Fruit fly (Drosophila melanogaster) whole organism, wandering third instar larva: ENCODE data around the gene Pif1A.

ENCODE experiments used
- Abd-B ChIP-seq: fragments of >200 bp; optimal IDR thresholded peaks from 2 replicates; lab custom pipeline; 2017; ENCODE audit warnings: missing biosample characterization, missing genetic modification characterization
- CG32264 ChIP-seq: fragments of 200-800 bp; sonication (Bioruptor generic); optimal IDR thresholded peaks from 2 replicates; lab custom pipeline; 2016; ENCODE audit warnings: missing biosample characterization, missing genetic modification characterization
- CrebA ChIP-seq: fragments of 200-800 bp; sonication (Bioruptor generic); optimal IDR thresholded peaks from 2 replicates; lab custom pipeline; 2016; ENCODE audit warnings: missing biosample characterization, mild to moderate bottlenecking, missing genetic modification characterization, borderline replicate concordance
- Dfd ChIP-seq: fragments of >200 bp; optimal IDR thresholded peaks from 2 replicates; lab custom pipeline; 2017; ENCODE audit warnings: missing biosample characterization, missing genetic modification characterization
- Dif ChIP-seq: fragments of 200-275, 200-300 bp; sonication (Bioruptor generic); optimal IDR thresholded peaks from 2 replicates; lab custom pipeline; 2018; ENCODE audit warnings: missing biosample characterization, missing genetic modification characterization; ENCODE audit not compliant: partially characterized antibody
- GATAd ChIP-seq: sonication (Bioruptor generic); optimal IDR thresholded peaks from 2 replicates; lab custom pipeline; 2016; ENCODE audit warnings: missing biosample characterization, missing genetic modification characterization
- HLH106 ChIP-seq: fragments of 200-800 bp; optimal IDR thresholded peaks from 3 replicates; lab custom pipeline; 2019; ENCODE audit warnings: missing biosample characterization, mild to moderate bottlenecking, missing genetic modification characterization, moderate library complexity
- Hr78 ChIP-seq: fragments of >200 bp; optimal IDR thresholded peaks from 2 replicates; lab custom pipeline; 2017; ENCODE audit warnings: missing biosample characterization, missing genetic modification characterization
- Hr83 ChIP-seq: fragments of 200-300 bp; sonication (Bioruptor generic); optimal IDR thresholded peaks from 2 replicates; lab custom pipeline; 2016; ENCODE audit warnings: missing biosample characterization, mild to moderate bottlenecking, missing genetic modification characterization, moderate library complexity; ENCODE audit not compliant: poor library complexity, severe bottlenecking
- Jra ChIP-seq: sonication (Bioruptor generic); optimal IDR thresholded peaks from 2 replicates; lab custom pipeline; 2016; ENCODE audit warnings: missing biosample characterization, missing genetic modification characterization
- Mio ChIP-seq: sonication (Bioruptor generic); optimal IDR thresholded peaks from 2 replicates; lab custom pipeline; 2016; ENCODE audit warnings: missing biosample characterization, missing genetic modification characterization
- Myc ChIP-seq: fragments of >200 bp; optimal IDR thresholded peaks from 2 replicates; lab custom pipeline; 2017
- N ChIP-seq: fragments of >200 bp; optimal IDR thresholded peaks from 2 replicates; lab custom pipeline; 2018; ENCODE audit warnings: missing biosample characterization, missing external identifiers, missing genetic modification characterization
- OdsH ChIP-seq: fragments of 200-800 bp; sonication (Bioruptor generic); optimal IDR thresholded peaks from 2 replicates; lab custom pipeline; 2016; ENCODE audit warnings: missing biosample characterization, mild to moderate bottlenecking, missing genetic modification characterization
- Rel ChIP-seq, 2 experiments: fragments of 200-800 bp; sonication (Bioruptor generic) in 1 of 2; optimal IDR thresholded peaks; 2 replicates in 1 of 2; 3 replicates in 1 of 2; lab custom pipeline; 2016 to 2019; ENCODE audit warnings: mild to moderate bottlenecking in 2 of 2, missing biosample characterization in 2 of 2, missing genetic modification characterization in 2 of 2, moderate library complexity in 1 of 2
- Vsx2 ChIP-seq: fragments of 200-300, 225-300 bp; sonication (Bioruptor generic); optimal IDR thresholded peaks from 2 replicates; lab custom pipeline; 2018; ENCODE audit warnings: missing biosample characterization, missing genetic modification characterization; ENCODE audit not compliant: partially characterized antibody
- br ChIP-seq: fragments of 200-800 bp; sonication (Bioruptor generic); optimal IDR thresholded peaks from 2 replicates; lab custom pipeline; 2016; ENCODE audit warnings: missing biosample characterization, missing genetic modification characterization
- brk ChIP-seq: fragments of 200-800 bp; sonication (Bioruptor generic); optimal IDR thresholded peaks from 2 replicates; lab custom pipeline; 2016; ENCODE audit warnings: missing biosample characterization, mild to moderate bottlenecking, missing genetic modification characterization
- dl ChIP-seq, 2 experiments: fragments of 175-275, 200-275 bp in 1 of 2; fragments of 200-275 bp in 1 of 2; sonication (Bioruptor generic); optimal IDR thresholded peaks; lab custom pipeline; 2018; ENCODE audit warnings: mild to moderate bottlenecking in 2 of 2, missing biosample characterization in 2 of 2, missing genetic modification characterization in 2 of 2, moderate library complexity in 2 of 2; ENCODE audit not compliant: partially characterized antibody in 2 of 2, insufficient read depth in 1 of 2
- dsf ChIP-seq: sonication (Bioruptor generic); optimal IDR thresholded peaks from 2 replicates; lab custom pipeline; 2016; ENCODE audit warnings: missing biosample characterization, missing genetic modification characterization, borderline replicate concordance
- ey ChIP-seq: fragments of 200-800 bp; sonication (Bioruptor generic); optimal IDR thresholded peaks from 2 replicates; lab custom pipeline; 2016; ENCODE audit warnings: missing biosample characterization, missing genetic modification characterization
- foxo ChIP-seq, 2 experiments: fragments of 200-800 bp; sonication (Bioruptor generic); optimal IDR thresholded peaks; 2 replicates in 1 of 2; 3 replicates in 1 of 2; lab custom pipeline; 2016 to 2017; ENCODE audit warnings: missing biosample characterization in 2 of 2, missing genetic modification characterization in 2 of 2
- fru ChIP-seq: fragments of 200-800 bp; sonication (Bioruptor generic); optimal IDR thresholded peaks from 3 replicates; lab custom pipeline; 2016; ENCODE audit warnings: missing biosample characterization, mild to moderate bottlenecking, missing genetic modification characterization
- jim ChIP-seq: fragments of 175-275, 200-325 bp; sonication (Bioruptor generic); optimal IDR thresholded peaks from 2 replicates; lab custom pipeline; 2016; ENCODE audit warnings: missing biosample characterization, mild to moderate bottlenecking, missing genetic modification characterization
- pan ChIP-seq: fragments of >200 bp; optimal IDR thresholded peaks from 2 replicates; lab custom pipeline; 2017
- psq ChIP-seq: fragments of 200-800 bp; sonication (Bioruptor generic); optimal IDR thresholded peaks from 3 replicates; lab custom pipeline; 2017; ENCODE audit warnings: missing biosample characterization, mild to moderate bottlenecking, missing genetic modification characterization, moderate library complexity
- rgr ChIP-seq: fragments of 200-800 bp; sonication (Bioruptor generic); optimal IDR thresholded peaks from 3 replicates; lab custom pipeline; 2016; ENCODE audit warnings: missing biosample characterization, mild to moderate bottlenecking, missing genetic modification characterization
- sv ChIP-seq: fragments of 200-800 bp; sonication (Bioruptor generic); optimal IDR thresholded peaks from 3 replicates; lab custom pipeline; 2016; ENCODE audit warnings: missing biosample characterization, missing genetic modification characterization
- usp ChIP-seq: fragments of >200 bp; optimal IDR thresholded peaks from 2 replicates; lab custom pipeline; 2017; ENCODE audit warnings: missing biosample characterization, missing genetic modification characterization
- woc ChIP-seq: sonication (Bioruptor generic); optimal IDR thresholded peaks from 2 replicates; lab custom pipeline; 2016; ENCODE audit warnings: missing biosample characterization, mild to moderate bottlenecking, missing genetic modification characterization

Pif1A gene

dm6 chr3R:8729542-8729941 is 71.4 kb downstream of the Pif1A start, which contains the start of gene ranshi:
ranshi (minus strand) TSS chr3R:8729693.
- TF ChIP-seq foxo (GFP tag; optimal IDR thresholded peaks at IDR 0.05; lab: Kevin White, UChicago) (no peak), sv (GFP tag; lab: Kevin White, UChicago) (no peak), br (GFP tag; lab: Kevin White, UChicago) (no peak), CrebA (GFP tag; lab: Kevin White, UChicago) (no peak), pan (lab: Kevin White, UChicago) (no peak), jim (GFP tag; lab: Kevin White, UChicago) (no peak), dl (GFP tag; optimal IDR thresholded peaks at IDR 0.05; lab: Kevin White, UChicago; ENCODE audit: insufficient read depth in 1 of 2, partially characterized antibody in 2 of 2) (no peak), Myc (lab: Kevin White, UChicago) (no peak), Dif (no peak), GATAd (no peak), Hr78 (no peak), rgr (GFP tag; lab: Kevin White, UChicago) (no peak), brk (GFP tag; lab: Kevin White, UChicago) (no peak), Jra (GFP tag; lab: Kevin White, UChicago) (no peak), Abd-B (GFP tag; lab: Kevin White, UChicago) (no peak), fru (GFP tag; lab: Kevin White, UChicago) (no peak), psq (no peak), HLH106 (tag; lab: Kevin White, UChicago) (no peak), Dfd (GFP tag; lab: Kevin White, UChicago) (no peak)
- TF ChIP-seq, all 38 proteins: peak for 0

- TF ChIP-seq CG32264 (GFP tag; lab: Kevin White, UChicago) = no peak
- TF ChIP-seq Mio (GFP tag; lab: Kevin White, UChicago) = no peak
- no peak for TF ChIP-seq Jra (GFP tag; lab: Kevin White, UChicago)
- peak; percentile 1 for TF ChIP-seq OdsH
- TF ChIP-seq Rel (GFP tag; optimal IDR thresholded peaks at IDR 0.05; lab: Kevin White, UChicago) = no peak
- peak; percentile 97 for TF ChIP-seq Rel (tag; optimal IDR thresholded peaks at IDR 0.05; lab: Kevin White, UChicago)
- no peak for TF ChIP-seq sv (GFP tag; lab: Kevin White, UChicago)
- TF ChIP-seq Vsx2 (GFP tag; lab: Kevin White, UChicago) = no peak
- TF ChIP-seq N = no peak
- TF ChIP-seq Hr83 (GFP tag; lab: Kevin White, UChicago) = peak; percentile 79
- TF ChIP-seq dl (GFP tag; optimal IDR thresholded peaks at IDR 0.05; lab: Kevin White, UChicago; ENCODE audit: insufficient read depth in 1 of 2, partially characterized antibody in 2 of 2) = no peak
- peak; percentile 18 for TF ChIP-seq ey (GFP tag; lab: Kevin White, UChicago)
Measured at dm6 chr3R:8726632-8727031, 74.3 kb downstream of the Pif1A start, which contains the start of gene CG8159. CG8159 (plus strand) TSS chr3R:8726854.

dm6 chr3R:8725179-8725578 is 75.8 kb downstream of the Pif1A start, which contains the start of gene ouib:
ouib (plus strand) TSS chr3R:8725479.
- no peak for TF ChIP-seq GATAd
- no peak for TF ChIP-seq Abd-B (GFP tag; lab: Kevin White, UChicago)
- no peak for TF ChIP-seq psq
- TF ChIP-seq Rel (GFP tag; optimal IDR thresholded peaks at IDR 0.05; lab: Kevin White, UChicago) = no peak
- TF ChIP-seq Rel (tag; optimal IDR thresholded peaks at IDR 0.05; lab: Kevin White, UChicago) = no peak
- no peak for TF ChIP-seq dsf (GFP tag; lab: Kevin White, UChicago)
- no peak for TF ChIP-seq woc (GFP tag; lab: Kevin White, UChicago)
- no peak for TF ChIP-seq Jra (GFP tag; lab: Kevin White, UChicago)
- no peak for TF ChIP-seq fru (GFP tag; lab: Kevin White, UChicago)
- TF ChIP-seq dl (GFP tag; optimal IDR thresholded peaks at IDR 0.05; lab: Kevin White, UChicago; ENCODE audit: insufficient read depth in 1 of 2, partially characterized antibody in 2 of 2) = no peak
- no peak for TF ChIP-seq usp (GFP tag; lab: Kevin White, UChicago)
